Worm (Caenorhabditis elegans): ENCODE data around the gene csn-5.

DNA sequence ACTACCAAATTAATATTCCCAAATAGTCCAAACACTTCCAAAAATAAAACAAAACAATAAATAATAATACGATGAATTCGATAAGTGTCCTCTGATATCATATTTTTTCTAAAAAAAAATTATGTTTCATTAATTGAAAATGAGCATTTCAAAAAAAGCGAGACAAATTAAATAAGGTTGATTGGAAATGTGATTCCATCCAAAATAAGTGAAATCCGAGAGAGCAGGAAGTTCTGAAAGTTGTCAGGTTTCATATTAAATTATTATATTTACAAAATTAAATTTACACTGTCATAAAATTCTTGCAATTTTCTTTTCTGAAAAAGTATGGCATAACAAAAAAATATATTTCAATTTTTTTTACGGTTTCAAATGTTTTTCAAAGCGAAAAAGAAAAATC lies 22.3 kb upstream of the csn-5 start, which contains the start of gene srsx-14:
- TF ChIP-seq ZK546.5 (tag; optimal IDR thresholded peaks at IDR 0.05) (no peak), unc-39 (tag; optimal IDR thresholded peaks at IDR 0.05) (no peak), aly-2 (tag; optimal IDR thresholded peaks at IDR 0.05) (no peak), ztf-11 (tag; optimal IDR thresholded peaks at IDR 0.05) (no peak), unc-62 (GFP tag; optimal IDR thresholded peaks at IDR 0.05) (no peak), ztf-4 (tag; optimal IDR thresholded peaks at IDR 0.05) (no peak), crh-2 (tag; optimal IDR thresholded peaks at IDR 0.05) (no peak), skn-1 (tag; optimal IDR thresholded peaks at IDR 0.05) (no peak), snpc-4 (tag; optimal IDR thresholded peaks at IDR 0.05) (no peak), elt-3 (tag; optimal IDR thresholded peaks at IDR 0.05) (no peak), ceh-82 (tag; optimal IDR thresholded peaks at IDR 0.05) (no peak), zag-1 (tag; optimal IDR thresholded peaks at IDR 0.05) (no peak), nhr-11 (tag; optimal IDR thresholded peaks at IDR 0.05) (no peak)
